Worm (Caenorhabditis elegans): Measurements from ENCODE around the gene tin-9.1.

The tin-9.1 gene

DNA sequence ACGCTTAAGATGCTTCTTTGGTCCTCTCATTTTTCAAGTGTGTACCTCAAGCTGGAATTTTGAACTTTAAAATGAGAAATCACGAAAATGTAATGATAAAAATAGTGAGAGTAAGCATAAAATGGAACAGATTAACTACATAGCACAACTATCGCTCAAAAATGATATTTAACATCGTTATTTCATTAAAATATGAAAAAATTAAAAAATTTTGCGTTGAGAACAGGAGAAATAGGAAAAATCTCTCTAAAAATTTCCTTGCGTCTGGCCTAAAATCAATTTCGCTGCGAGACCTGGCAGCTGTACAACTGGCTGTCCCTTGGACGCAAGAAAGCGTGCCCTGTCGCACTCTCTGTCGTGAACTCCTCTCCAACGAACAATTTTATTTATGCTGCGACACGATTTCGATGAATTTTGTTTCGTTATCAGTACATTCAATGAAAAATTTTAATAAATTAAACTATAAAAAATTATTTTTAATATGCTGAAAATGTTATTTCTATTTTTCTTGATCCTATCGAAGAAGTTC lies 40.3 kb upstream of the tin-9.1 start, which contains the start of gene rps-4 (continued):
- TF ChIP-seq lin-39 (tag; optimal IDR thresholded peaks at IDR 0.05) = peak; percentile 59
- TF ChIP-seq nhr-84 (tag; optimal IDR thresholded peaks at IDR 0.05) = no peak
- TF ChIP-seq dpl-1 (GFP tag; optimal IDR thresholded peaks at IDR 0.05) = peak; percentile 82 to 87 (median 83)
- peak; percentile 91 for TF ChIP-seq swsn-7 (tag; optimal IDR thresholded peaks at IDR 0.05)

DNA sequence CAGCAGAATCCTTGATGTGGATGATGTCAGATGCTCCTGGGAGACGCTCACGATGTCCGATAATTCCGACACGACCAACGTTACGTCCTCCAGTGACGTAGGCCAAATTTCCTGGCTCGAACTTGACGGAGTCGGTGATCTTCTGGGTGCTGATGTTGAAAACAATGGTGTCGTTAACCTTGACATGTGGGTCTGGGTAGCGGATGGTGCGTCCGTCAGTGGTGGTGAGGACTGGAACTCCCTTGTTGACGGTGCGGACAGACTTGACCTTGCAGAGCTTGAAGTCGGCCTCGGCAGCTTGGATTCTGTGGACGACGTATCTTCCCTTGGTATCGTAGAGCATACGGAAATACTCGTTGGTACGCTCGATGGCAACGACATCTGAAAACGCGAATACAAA lies 39.6 kb upstream of the tin-9.1 start:
- TF ChIP-seq lin-35 (GFP tag; optimal IDR thresholded peaks at IDR 0.05) = no peak
- TF ChIP-seq ceh-82 (tag; optimal IDR thresholded peaks at IDR 0.05) = no peak
- TF ChIP-seq Y116A8C.19 (tag; optimal IDR thresholded peaks at IDR 0.05; ENCODE audit: borderline replicate concordance) = no peak
- TF ChIP-seq isw-1 (GFP tag; IDR thresholded peaks at IDR 0.05) = no peak
- no peak for TF ChIP-seq nhr-90 (tag; optimal IDR thresholded peaks at IDR 0.05; ENCODE audit: poor library complexity)
- no peak for TF ChIP-seq ztf-11 (tag; optimal IDR thresholded peaks at IDR 0.05)
- no peak for TF ChIP-seq efl-1 (optimal IDR thresholded peaks at IDR 0.05)
- TF ChIP-seq efl-1 (GFP tag; optimal IDR thresholded peaks at IDR 0.05 in 1 of 2) = no peak
- TF ChIP-seq snu-23 (GFP tag; optimal IDR thresholded peaks at IDR 0.05) = no peak
- TF ChIP-seq ztf-4 (tag; optimal IDR thresholded peaks at IDR 0.05) = no peak
- no peak for TF ChIP-seq pax-3 (tag; optimal IDR thresholded peaks at IDR 0.05)
- TF ChIP-seq sptf-1 (tag; optimal IDR thresholded peaks at IDR 0.05) = no peak
- TF ChIP-seq skn-1 (tag; optimal IDR thresholded peaks at IDR 0.05) = no peak

DNA sequence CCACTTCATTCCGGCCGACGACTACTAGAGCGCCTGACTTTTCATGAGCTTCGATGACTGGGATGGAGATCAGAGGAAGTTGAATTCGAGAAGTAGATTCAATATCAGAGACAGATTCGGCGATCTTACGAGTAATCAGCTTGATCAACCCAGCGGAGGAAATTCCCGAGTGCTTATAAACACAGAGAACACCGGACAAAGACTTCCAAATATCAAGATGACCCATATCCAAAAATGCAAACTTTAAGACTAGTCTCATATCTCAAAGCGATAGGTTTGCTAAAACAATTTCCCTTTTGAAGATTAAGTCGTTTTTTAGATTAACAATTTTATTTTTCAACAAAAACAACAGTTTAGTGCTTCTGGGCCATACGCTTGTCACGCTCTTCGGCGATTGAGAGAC lies 39.0 kb upstream of the tin-9.1 start, which contains the start of gene Y43B11AR.3:
TSS of gene Y43B11AR.3 (minus strand) at position 335 of the 403 bp plus-strand sequence.
- TF ChIP-seq snpc-4 (tag; optimal IDR thresholded peaks at IDR 0.05) (no peak), ceh-8 (GFP tag; optimal IDR thresholded peaks at IDR 0.05) (no peak), nhr-71 (tag; optimal IDR thresholded peaks at IDR 0.05) (peak; percentile 46), isw-1 (GFP tag; IDR thresholded peaks at IDR 0.05) (no peak), nhr-85 (tag) (peak; percentile 56), nhr-90 (tag; optimal IDR thresholded peaks at IDR 0.05; ENCODE audit: poor library complexity) (peak; percentile 34), ama-1 (optimal IDR thresholded peaks at IDR 0.05) (peak; percentile 49), mdl-1 (tag; optimal IDR thresholded peaks at IDR 0.05) (no peak), rnt-1 (tag; optimal IDR thresholded peaks at IDR 0.05) (peak; percentile 30), lsy-2 (tag; optimal IDR thresholded peaks at IDR 0.05) (peak in 1 of 2 experiments; percentile 14), fos-1 (tag; optimal IDR thresholded peaks at IDR 0.05) (peak; percentile 44), unc-62 (GFP tag; optimal IDR thresholded peaks at IDR 0.05) (no peak), zip-4 (GFP tag; optimal IDR thresholded peaks at IDR 0.05) (no peak), efl-1 (optimal IDR thresholded peaks at IDR 0.05) (peak; percentile 9 to 12), efl-1 (GFP tag; optimal IDR thresholded peaks at IDR 0.05 in 1 of 2) (peak in 1 of 2 experiments; percentile 22), nhr-47 (tag; optimal IDR thresholded peaks at IDR 0.05) (peak; percentile 8), aly-2 (tag; optimal IDR thresholded peaks at IDR 0.05) (peak; percentile 78), Y116A8C.19 (tag; optimal IDR thresholded peaks at IDR 0.05; ENCODE audit: borderline replicate concordance) (no peak), jun-1 (tag; optimal IDR thresholded peaks at IDR 0.05) (no peak)

DNA sequence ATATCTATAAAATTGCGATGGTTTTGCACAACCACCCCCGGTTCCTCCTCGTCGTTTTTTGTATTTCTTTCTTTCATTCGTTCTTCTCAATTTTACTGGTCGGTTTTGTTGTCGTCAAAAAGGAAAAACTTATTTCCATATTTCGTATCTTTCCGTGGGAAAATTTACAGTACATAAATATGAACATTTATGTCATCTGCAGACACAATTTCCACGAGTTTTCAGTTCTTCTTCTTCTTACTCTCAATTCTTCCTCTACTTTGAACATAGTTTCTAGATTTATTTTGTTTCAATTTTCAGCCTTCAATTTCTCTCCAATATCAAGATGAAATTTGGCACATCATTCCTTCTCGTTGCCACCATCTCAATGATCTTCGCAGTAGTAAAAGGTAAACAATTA lies 36.8 kb upstream of the tin-9.1 start, which contains the start of gene Y43B11AR.1:
TSS of gene Y43B11AR.1 (plus strand) at position 301 of the 400 bp plus-strand sequence.
- TF ChIP-seq aly-2 (tag; optimal IDR thresholded peaks at IDR 0.05) (no peak), nhr-77 (tag; optimal IDR thresholded peaks at IDR 0.05) (no peak), nhr-20 (tag; optimal IDR thresholded peaks at IDR 0.05) (no peak), aha-1 (tag; optimal IDR thresholded peaks at IDR 0.05) (no peak), lin-13 (GFP tag; optimal IDR thresholded peaks at IDR 0.05) (no peak), nhr-11 (tag; optimal IDR thresholded peaks at IDR 0.05) (no peak), C04F5.9 (tag; optimal IDR thresholded peaks at IDR 0.05) (no peak), nhr-237 (tag; optimal IDR thresholded peaks at IDR 0.05) (no peak), ceh-88 (GFP tag; IDR thresholded peaks at IDR 0.05) (no peak)
